Fruit fly (Drosophila melanogaster): ENCODE measurements around the gene Setd3.

Setd3 gene

DNA sequence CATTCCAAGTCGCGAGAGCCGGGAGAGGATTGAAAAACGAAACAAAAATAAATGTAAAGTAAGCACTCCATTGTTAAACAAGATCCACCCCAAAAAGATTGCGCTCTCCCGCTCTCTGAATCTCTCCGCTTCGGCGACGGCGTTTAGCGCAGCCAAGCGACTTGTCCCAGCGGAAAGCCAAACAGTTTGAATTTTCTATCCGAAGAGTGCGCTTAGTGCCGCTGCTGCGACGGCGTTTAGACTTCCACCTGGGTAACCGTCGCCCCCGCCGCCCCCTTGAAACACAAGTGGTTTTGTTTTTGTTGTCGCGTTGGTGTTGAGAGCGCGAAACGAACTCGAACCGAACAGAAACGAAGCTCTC, 29.9 kb upstream of the Setd3 start, which contains the start of gene Inx2 (continued):
- TF ChIP-seq Sox102F (GFP tag; optimal IDR thresholded peaks at IDR 0.05) (no peak), ato (GFP tag; IDR thresholded peaks at IDR 0.05; ENCODE audit: partially characterized antibody) (0 out of 2 replicates have a peak, but pooled peaks have one; percentile 26), CG13424 (tag; optimal IDR thresholded peaks at IDR 0.05) (no peak), Ptx1 (GFP tag; IDR thresholded peaks at IDR 0.05) (0 out of 2 replicates have a peak, but pooled peaks have one; percentile 11), CG32772 (GFP tag; IDR thresholded peaks at IDR 0.05) (no peak), NC2α (GFP tag; optimal IDR thresholded peaks at IDR 0.05) (peak; percentile 1), Asciz (GFP tag; optimal IDR thresholded peaks at IDR 0.05) (peak; percentile 41), mam (GFP tag; optimal IDR thresholded peaks at IDR 0.05) (no peak), hth (optimal IDR thresholded peaks at IDR 0.05) (no peak), CG6683 (GFP tag; optimal IDR thresholded peaks at IDR 0.05) (no peak), Ets65A (GFP tag) (no peak), fu2 (GFP tag; optimal IDR thresholded peaks at IDR 0.05) (no peak), CG12219 (GFP tag; optimal IDR thresholded peaks at IDR 0.05) (peak; percentile 35), Side (GFP tag; optimal IDR thresholded peaks at IDR 0.05) (peak; percentile 15), Jarid2 (GFP tag; optimal IDR thresholded peaks at IDR 0.05) (peak; percentile 99), CG4360 (GFP tag; IDR thresholded peaks at IDR 0.05) (peak; percentile 87), GATAe (GFP tag; conservative IDR thresholded peaks at IDR 0.05) (no peak), CG3281 (GFP tag; optimal IDR thresholded peaks at IDR 0.05) (peak; percentile 38), eyg (GFP tag; optimal IDR thresholded peaks at IDR 0.05) (no peak), Hsf (GFP tag; optimal IDR thresholded peaks at IDR 0.05) (no peak), Doc2 (GFP tag; IDR thresholded peaks at IDR 0.05) (no peak), run (tag; optimal IDR thresholded peaks at IDR 0.05) (no peak), CG43689 (GFP tag; IDR thresholded peaks at IDR 0.05) (no peak), CG5180 (GFP tag; optimal IDR thresholded peaks at IDR 0.05) (peak; percentile 92), scrt (GFP tag; optimal IDR thresholded peaks at IDR 0.05) (peak; percentile 35), corto (GFP tag; optimal IDR thresholded peaks at IDR 0.05) (no peak), pros (GFP tag; optimal IDR thresholded peaks at IDR 0.05) (peak; percentile 90), CG30431 (GFP tag; optimal IDR thresholded peaks at IDR 0.05) (no peak), BEAF-32 (GFP tag; optimal IDR thresholded peaks at IDR 0.05) (no peak), CG13624 (GFP tag; optimal IDR thresholded peaks at IDR 0.05) (no peak), CG10321 (GFP tag; IDR thresholded peaks at IDR 0.05) (no peak), onecut (GFP tag; IDR thresholded peaks at IDR 0.05) (peak; percentile 32), H2.0 (GFP tag; IDR thresholded peaks at IDR 0.05) (no peak), CG12071 (GFP tag; optimal IDR thresholded peaks at IDR 0.05) (peak; percentile 31), CG17385 (GFP tag; optimal IDR thresholded peaks at IDR 0.05) (peak; percentile 48), CG1024 (GFP tag; IDR thresholded peaks at IDR 0.05) (no peak), CG15011 (GFP tag; optimal IDR thresholded peaks at IDR 0.05) (no peak), rib (GFP tag; IDR thresholded peaks at IDR 0.05) (0 out of 2 replicates have a peak, but pooled peaks have one; percentile 56), Kr (GFP tag; optimal IDR thresholded peaks at IDR 0.05) (no peak), Dip2 (GFP tag; IDR thresholded peaks at IDR 0.05) (no peak), prd (optimal IDR thresholded peaks at IDR 0.05) (no peak), prd (GFP tag; IDR thresholded peaks at IDR 0.05) (0 out of 3 replicates have a peak, but pooled peaks have one; percentile 22), TFAM (GFP tag; optimal IDR thresholded peaks at IDR 0.05) (no peak), ATbp (GFP tag; optimal IDR thresholded peaks at IDR 0.05) (no peak), ssp (GFP tag; IDR thresholded peaks at IDR 0.05) (no peak), salm (tag; optimal IDR thresholded peaks at IDR 0.05) (no peak), p53 (GFP tag; optimal IDR thresholded peaks at IDR 0.05) (no peak), chm (GFP tag; IDR thresholded peaks at IDR 0.05) (peak; percentile 82), ftz-f1 (GFP tag; optimal IDR thresholded peaks at IDR 0.05) (peak; percentile 61), wdn (GFP tag; IDR thresholded peaks at IDR 0.05) (no peak), CG17361 (GFP tag; IDR thresholded peaks at IDR 0.05) (no peak), CG10366 (GFP tag; IDR thresholded peaks at IDR 0.05) (no peak), fd96Cb (tag; optimal IDR thresholded peaks at IDR 0.05) (no peak)
